Worm (Caenorhabditis elegans) whole organism, L3 larva: ENCODE data around the gene C17A2.3.

Experiments used
- ama-1 ChIP-seq: fragments of 150-350 bp; optimal IDR thresholded peaks from 2 replicates; lab custom pipeline; 2018
- ceh-28 ChIP-seq: fragments of 150-350 bp; optimal IDR thresholded peaks from 2 replicates; lab custom pipeline; 2014; ENCODE audit warnings: missing biosample characterization, missing genetic modification reagents, missing genetic modification characterization
- nhr-25 ChIP-seq: sonication (generic microtip); optimal IDR thresholded peaks from 2 replicates; lab custom pipeline; 2017; ENCODE audit warnings: missing biosample characterization, missing genetic modification characterization
- nhr-28 ChIP-seq: fragments of 150-350 bp; optimal IDR thresholded peaks from 2 replicates; lab custom pipeline; 2014; ENCODE audit warnings: missing biosample characterization, missing genetic modification characterization
- nhr-76 ChIP-seq: fragments of 150-350 bp; sonication (generic microtip); optimal IDR thresholded peaks from 5 replicates; lab custom pipeline; 2014; ENCODE audit warnings: missing biosample characterization, missing genetic modification characterization
- pha-4 ChIP-seq: fragments of 150-350 bp; optimal IDR thresholded peaks from 2 replicates; lab custom pipeline; 2014; ENCODE audit warnings: missing biosample characterization, missing genetic modification reagents, missing genetic modification characterization
- skn-1 ChIP-seq: fragments of 150-350 bp; optimal IDR thresholded peaks from 2 replicates; lab custom pipeline; 2014; ENCODE audit warnings: missing biosample characterization, missing genetic modification characterization
- unc-62 ChIP-seq: fragments of 150-350 bp; sonication (generic microtip); optimal IDR thresholded peaks from 4 replicates; lab custom pipeline; 2014; ENCODE audit warnings: missing biosample characterization, missing genetic modification reagents, missing genetic modification characterization

- TF ChIP-seq nhr-25 (tag; lab: Kevin White, UChicago) = no peak
- no peak for TF ChIP-seq nhr-76
- TF ChIP-seq skn-1 = no peak
- no peak for TF ChIP-seq ceh-28 (tag; lab: Kevin White, UChicago)
- no peak for TF ChIP-seq nhr-28 (tag; lab: Kevin White, UChicago)
- TF ChIP-seq pha-4 = no peak
- no peak for TF ChIP-seq ama-1 (lab: Kevin White, UChicago)
- TF ChIP-seq unc-62 (GFP tag; lab: Kevin White, UChicago) = no peak
Observed at ce11 chrII:3832383-3832782, 11.0 kb upstream of the C17A2.3 start, which contains the start of gene F54D10.9.
